Worm (Caenorhabditis elegans) whole organism, late embryonic: ENCODE data around the gene npr-24.

Source experiments
- C08G9.2 ChIP-seq: sonication (generic microtip); optimal IDR thresholded peaks from 2 replicates; lab custom pipeline; 2016; ENCODE audit warnings: mild to moderate bottlenecking, missing genetic modification characterization, moderate library complexity, missing compliant biosample characterization
- C38D4.7 ChIP-seq: fragments of 200-800 bp; sonication (Bioruptor generic); optimal IDR thresholded peaks from 2 replicates; lab custom pipeline; 2018; ENCODE audit warnings: mild to moderate bottlenecking, missing genetic modification characterization, moderate library complexity, missing compliant biosample characterization
- F13H6.1 ChIP-seq: sonication (generic microtip); optimal IDR thresholded peaks from 2 replicates; lab custom pipeline; 2016; ENCODE audit warnings: missing genetic modification characterization, missing compliant biosample characterization
- K02D7.2 ChIP-seq: sonication (generic microtip); optimal IDR thresholded peaks from 2 replicates; lab custom pipeline; 2017; ENCODE audit warnings: mild to moderate bottlenecking, missing genetic modification characterization, missing compliant biosample characterization
- T23F11.4 ChIP-seq: fragments of 200-800 bp; sonication (Bioruptor generic); optimal IDR thresholded peaks from 2 replicates; lab custom pipeline; 2018; ENCODE audit warnings: mild to moderate bottlenecking, missing genetic modification characterization, missing compliant biosample characterization
- ahr-1 ChIP-seq: sonication (generic microtip); optimal IDR thresholded peaks from 2 replicates; lab custom pipeline; 2016; ENCODE audit warnings: missing genetic modification characterization, missing compliant biosample characterization
- ama-1 ChIP-seq: fragments of 150-350 bp; optimal IDR thresholded peaks from 2 replicates; lab custom pipeline; 2014
- ceh-14 ChIP-seq: sonication (generic microtip); optimal IDR thresholded peaks from 2 replicates; lab custom pipeline; 2016; ENCODE audit warnings: missing genotype, missing genetic modification characterization, missing compliant biosample characterization
- ceh-18 ChIP-seq: sonication (generic microtip); optimal IDR thresholded peaks from 2 replicates; lab custom pipeline; 2016; ENCODE audit warnings: missing genetic modification characterization, missing compliant biosample characterization
- ceh-2 ChIP-seq: sonication (generic microtip); optimal IDR thresholded peaks from 2 replicates; lab custom pipeline; 2016; ENCODE audit warnings: missing genotype, missing genetic modification characterization, missing compliant biosample characterization
- ceh-24 ChIP-seq: sonication (generic microtip); optimal IDR thresholded peaks from 2 replicates; lab custom pipeline; 2016; ENCODE audit warnings: mild to moderate bottlenecking, missing genetic modification characterization, missing compliant biosample characterization
- ceh-30 ChIP-seq: fragments of 150-350 bp; optimal IDR thresholded peaks from 2 replicates; lab custom pipeline; 2014; ENCODE audit warnings: missing biosample characterization, missing genetic modification characterization
- ceh-31 ChIP-seq: sonication (generic microtip); optimal IDR thresholded peaks from 2 replicates; lab custom pipeline; 2016; ENCODE audit warnings: missing genetic modification characterization, missing compliant biosample characterization
- ceh-34 ChIP-seq: sonication (generic microtip); optimal IDR thresholded peaks from 2 replicates; lab custom pipeline; 2016; ENCODE audit warnings: mild to moderate bottlenecking, missing genetic modification characterization, missing compliant biosample characterization
- ceh-6 ChIP-seq: fragments of 200-800 bp; sonication (Bioruptor generic); optimal IDR thresholded peaks from 2 replicates; lab custom pipeline; 2018; ENCODE audit warnings: mild to moderate bottlenecking, missing genetic modification characterization, missing compliant biosample characterization
- che-1 ChIP-seq: sonication (generic microtip); optimal IDR thresholded peaks from 2 replicates; lab custom pipeline; 2016; ENCODE audit warnings: mild to moderate bottlenecking, missing genetic modification characterization, missing compliant biosample characterization
- dmd-4 ChIP-seq: sonication (generic microtip); optimal IDR thresholded peaks from 2 replicates; lab custom pipeline; 2016; ENCODE audit warnings: borderline replicate concordance, missing genetic modification characterization, missing compliant biosample characterization
- dve-1 ChIP-seq: sonication (generic microtip); optimal IDR thresholded peaks from 2 replicates; lab custom pipeline; 2017; ENCODE audit warnings: antibody characterized with exemption, mild to moderate bottlenecking, missing genetic modification characterization, missing compliant biosample characterization
- elt-2 ChIP-seq: sonication (generic microtip); optimal IDR thresholded peaks from 2 replicates; lab custom pipeline; 2016; ENCODE audit warnings: missing genetic modification reagents, missing genetic modification characterization, missing compliant biosample characterization
- elt-4 ChIP-seq: sonication (generic microtip); optimal IDR thresholded peaks from 2 replicates; lab custom pipeline; 2016; ENCODE audit warnings: missing genetic modification characterization, missing compliant biosample characterization
- ets-4 ChIP-seq: sonication (generic microtip); optimal IDR thresholded peaks from 2 replicates; lab custom pipeline; 2016; ENCODE audit warnings: missing genetic modification characterization, missing compliant biosample characterization
- fax-1 ChIP-seq: sonication (generic microtip); optimal IDR thresholded peaks from 2 replicates; lab custom pipeline; 2016; ENCODE audit warnings: missing genotype, missing genetic modification characterization, missing compliant biosample characterization
- fkh-6 ChIP-seq: sonication (generic microtip); optimal IDR thresholded peaks from 2 replicates; lab custom pipeline; 2016; ENCODE audit warnings: missing genetic modification characterization, missing compliant biosample characterization
- hlh-15 ChIP-seq: sonication (generic microtip); optimal IDR thresholded peaks from 2 replicates; lab custom pipeline; 2016; ENCODE audit warnings: missing genetic modification characterization, missing compliant biosample characterization
- hlh-30 ChIP-seq: sonication (generic microtip); optimal IDR thresholded peaks from 2 replicates; lab custom pipeline; 2017; ENCODE audit warnings: antibody characterized with exemption, missing genetic modification characterization, missing compliant biosample characterization; ENCODE audit not compliant: insufficient read depth
- hlh-8 ChIP-seq: sonication (generic microtip); optimal IDR thresholded peaks from 2 replicates; lab custom pipeline; 2016; ENCODE audit warnings: missing genotype, missing genetic modification characterization, missing compliant biosample characterization
- lin-11 ChIP-seq: fragments of 200-800 bp; sonication (Bioruptor generic); optimal IDR thresholded peaks from 2 replicates; lab custom pipeline; 2018; ENCODE audit warnings: mild to moderate bottlenecking, missing genetic modification characterization, missing compliant biosample characterization
- madf-2 ChIP-seq: sonication (generic microtip); optimal IDR thresholded peaks from 2 replicates; lab custom pipeline; 2017; ENCODE audit warnings: missing genetic modification characterization, missing compliant biosample characterization
- nfya-1 ChIP-seq: sonication (generic microtip); optimal IDR thresholded peaks from 2 replicates; lab custom pipeline; 2017; ENCODE audit warnings: missing genetic modification characterization, mild to moderate bottlenecking, missing compliant biosample characterization, antibody characterized with exemption, moderate library complexity
- nhr-11 ChIP-seq: fragments of 150-350 bp; optimal IDR thresholded peaks from 2 replicates; lab custom pipeline; 2014; ENCODE audit warnings: missing biosample characterization, missing genetic modification characterization
- npax-4 ChIP-seq: sonication (generic microtip); optimal IDR thresholded peaks from 2 replicates; lab custom pipeline; 2016; ENCODE audit warnings: missing genetic modification characterization, missing compliant biosample characterization
- pag-3 ChIP-seq: sonication (generic microtip); optimal IDR thresholded peaks from 2 replicates; lab custom pipeline; 2016; ENCODE audit warnings: missing compliant biosample characterization, missing genetic modification characterization, borderline replicate concordance
- pha-2 ChIP-seq: sonication (generic microtip); optimal IDR thresholded peaks from 2 replicates; lab custom pipeline; 2017; ENCODE audit warnings: mild to moderate bottlenecking, missing genetic modification characterization, missing compliant biosample characterization
- pqm-1 ChIP-seq: sonication (generic microtip); optimal IDR thresholded peaks from 2 replicates; lab custom pipeline; 2016; ENCODE audit warnings: missing genetic modification characterization, missing compliant biosample characterization
- pros-1 ChIP-seq: fragments of 150-350 bp; optimal IDR thresholded peaks from 2 replicates; lab custom pipeline; 2014; ENCODE audit warnings: missing biosample characterization, missing genetic modification reagents, missing genetic modification characterization
- ref-2 ChIP-seq: sonication (generic microtip); optimal IDR thresholded peaks from 2 replicates; lab custom pipeline; 2016; ENCODE audit warnings: missing genetic modification characterization, missing compliant biosample characterization
- rnt-1 ChIP-seq: sonication (generic microtip); optimal IDR thresholded peaks from 2 replicates; lab custom pipeline; 2016; ENCODE audit warnings: missing genetic modification characterization, missing compliant biosample characterization
- sdc-2 ChIP-seq: sonication (generic microtip); optimal IDR thresholded peaks from 2 replicates; lab custom pipeline; 2016; ENCODE audit warnings: missing genotype, missing genetic modification characterization, missing compliant biosample characterization
- tbx-2 ChIP-seq: sonication (generic microtip); optimal IDR thresholded peaks from 2 replicates; lab custom pipeline; 2016; ENCODE audit warnings: missing genetic modification characterization, missing compliant biosample characterization
- ttx-3 ChIP-seq: sonication (generic microtip); optimal IDR thresholded peaks from 2 replicates; lab custom pipeline; 2016; ENCODE audit warnings: missing genetic modification reagents, missing genetic modification characterization, missing compliant biosample characterization
- unc-42 ChIP-seq: sonication (generic microtip); optimal IDR thresholded peaks from 2 replicates; lab custom pipeline; 2016; ENCODE audit warnings: missing genotype, missing genetic modification characterization, missing compliant biosample characterization
- unc-55 ChIP-seq: sonication (generic microtip); optimal IDR thresholded peaks from 2 replicates; lab custom pipeline; 2017; ENCODE audit warnings: missing biosample characterization, missing genetic modification reagents, missing genetic modification characterization

The npr-24 gene

ce11 chrX:17516941-17517340 is 30.3 kb upstream of the npr-24 start:
- TF ChIP-seq ceh-18 (tag; lab: Kevin White, UChicago) (peak; percentile 20), dmd-4 (tag; lab: Kevin White, UChicago) (no peak), che-1 (tag; lab: Kevin White, UChicago) (no peak), ceh-24 (no peak), C08G9.2 (tag; lab: Kevin White, UChicago) (no peak), ama-1 (no peak), tbx-2 (tag; lab: Kevin White, UChicago) (no peak), nfya-1 (tag; lab: Kevin White, UChicago) (peak; percentile 6), ttx-3 (no peak)

ce11 chrX:17516461-17516860 is 29.8 kb upstream of the npr-24 start:
- TF ChIP-seq ceh-24 (no peak), ets-4 (tag; lab: Kevin White, UChicago) (no peak), nhr-11 (no peak), hlh-15 (tag; lab: Kevin White, UChicago) (no peak), ceh-2 (no peak), ceh-6 (GFP tag; lab: Kevin White, UChicago) (no peak), elt-4 (tag; lab: Kevin White, UChicago) (no peak), pag-3 (tag; lab: Kevin White, UChicago) (no peak), ceh-34 (no peak), pqm-1 (tag; lab: Kevin White, UChicago) (no peak), unc-55 (GFP tag; lab: Kevin White, UChicago) (no peak), lin-11 (tag; lab: Kevin White, UChicago) (no peak), ceh-14 (tag; lab: Kevin White, UChicago) (no peak)

- TF ChIP-seq dmd-4 (tag; lab: Kevin White, UChicago) (no peak), pag-3 (tag; lab: Kevin White, UChicago) (no peak)
These were observed 28.7 kb upstream of the npr-24 start for ce11 chrX:17515207-17515902.

- peak; percentile 6 for TF ChIP-seq ceh-31 (tag; lab: Kevin White, UChicago)
- TF ChIP-seq C38D4.7 (GFP tag; lab: Kevin White, UChicago), result no peak
- TF ChIP-seq, all 69 proteins: peak for 1
These were observed 27.8 kb upstream of the npr-24 start for ce11 chrX:17514422-17514821.

ce11 chrX:17513507-17514113 is 27.0 kb upstream of the npr-24 start, which contains the start of gene nhr-1:
Gene nhr-1, plus strand, starts transcription at chrX:17514063.
- TF ChIP-seq ref-2 (tag; lab: Kevin White, UChicago), result peak; percentile 75
- peak; percentile 18 for TF ChIP-seq pros-1 (tag; lab: Kevin White, UChicago)
- TF ChIP-seq ceh-31 (tag; lab: Kevin White, UChicago), result peak; percentile 97
- no peak for TF ChIP-seq npax-4 (tag; lab: Kevin White, UChicago)
- TF ChIP-seq tbx-2 (tag; lab: Kevin White, UChicago), result peak; percentile 88
- peak; percentile 59 for TF ChIP-seq F13H6.1 (tag; lab: Kevin White, UChicago)
- peak; percentile 98 for TF ChIP-seq ceh-18 (tag; lab: Kevin White, UChicago)
- TF ChIP-seq unc-42 (tag; lab: Kevin White, UChicago), result peak; percentile 65
- peak; percentile 35 for TF ChIP-seq fkh-6 (tag; lab: Kevin White, UChicago)
- TF ChIP-seq madf-2 (tag; lab: Kevin White, UChicago), result peak; percentile 43
- TF ChIP-seq sdc-2, result peak; percentile 82
- TF ChIP-seq C38D4.7 (GFP tag; lab: Kevin White, UChicago), result peak; percentile 13
- TF ChIP-seq T23F11.4 (GFP tag; lab: Kevin White, UChicago), result no peak
- TF ChIP-seq ceh-30 (tag; lab: Kevin White, UChicago), result no peak
- peak; percentile 79 for TF ChIP-seq ceh-34
- TF ChIP-seq hlh-30 (tag; lab: Kevin White, UChicago), result peak; percentile 82
- peak; percentile 19 for TF ChIP-seq elt-2 (tag; lab: Kevin White, UChicago)
- TF ChIP-seq ets-4 (tag; lab: Kevin White, UChicago), result peak; percentile 6
- TF ChIP-seq pqm-1 (tag; lab: Kevin White, UChicago), result peak; percentile 54
- peak; percentile 81 for TF ChIP-seq ceh-14 (tag; lab: Kevin White, UChicago)
- TF ChIP-seq K02D7.2 (tag; lab: Kevin White, UChicago), result no peak
- peak; percentile 46 for TF ChIP-seq hlh-8 (tag; lab: Kevin White, UChicago)
- TF ChIP-seq pha-2, result peak; percentile 52
- peak; percentile 28 for TF ChIP-seq fax-1 (tag; lab: Kevin White, UChicago)
- TF ChIP-seq che-1 (tag; lab: Kevin White, UChicago), result no peak
- TF ChIP-seq dve-1, result peak; percentile 40
- TF ChIP-seq rnt-1 (tag; lab: Kevin White, UChicago), result peak; percentile 89
- peak; percentile 42 for TF ChIP-seq C08G9.2 (tag; lab: Kevin White, UChicago)
- no peak for TF ChIP-seq ahr-1 (tag; lab: Kevin White, UChicago)
- peak; percentile 58 for TF ChIP-seq ceh-2
